Fruit fly (Drosophila melanogaster) whole organism, embryonic: ENCODE results near the gene Hacd1.
A peak's percentile ranks its signal among the peaks of the same experiment; 100 is the strongest.

Source experiments
- B-H2 ChIP-seq: fragments of 200-800 bp; sonication (Bioruptor generic); optimal IDR thresholded peaks from 2 replicates; lab custom pipeline; 2018; ENCODE audit warnings: missing biosample characterization, mild to moderate bottlenecking, missing genetic modification characterization
- BEAF-32 ChIP-seq: fragments of 200-800 bp; sonication (Bioruptor generic); optimal IDR thresholded peaks from 3 replicates; lab custom pipeline; 2017; ENCODE audit warnings: missing biosample characterization, missing genetic modification characterization, mild to moderate bottlenecking, moderate library complexity, missing genetic modification reagents
- CG11085 ChIP-seq: fragments of 200-800 bp; sonication (Bioruptor generic); IDR thresholded peaks from 2 replicates; pipeline ENCODE4 v1.3.6; 2022; ENCODE audit warnings: missing biosample characterization, missing genetic modification characterization
- CG12236 ChIP-seq: fragments of 200-800 bp; sonication (Bioruptor generic); optimal IDR thresholded peaks from 2 replicates; lab custom pipeline; 2016; ENCODE audit warnings: missing biosample characterization, missing genetic modification characterization
- CG12659 ChIP-seq: fragments of 200-800 bp; sonication (Bioruptor generic); optimal IDR thresholded peaks from 3 replicates; lab custom pipeline; 2017; ENCODE audit warnings: mild to moderate bottlenecking, missing biosample characterization, missing genetic modification reagents, missing genetic modification characterization
- CG13287 ChIP-seq: fragments of 200-800 bp; sonication (Bioruptor generic); IDR thresholded peaks from 2 replicates; pipeline ENCODE4 v1.3.6; 2022; ENCODE audit warnings: missing biosample characterization, missing genetic modification characterization; ENCODE audit not compliant: partially characterized antibody
- CG15073 ChIP-seq: fragments of 200-800 bp; sonication (Bioruptor generic); optimal IDR thresholded peaks from 2 replicates; lab custom pipeline; 2016; ENCODE audit warnings: missing biosample characterization, missing genetic modification characterization
- CG1647 ChIP-seq: fragments of 200-800 bp; sonication (Bioruptor generic); optimal IDR thresholded peaks from 3 replicates; lab custom pipeline; 2016; ENCODE audit warnings: missing biosample characterization, missing genetic modification characterization
- CG17385 ChIP-seq: fragments of 200-800 bp; sonication (Bioruptor generic); optimal IDR thresholded peaks from 3 replicates; lab custom pipeline; 2018; ENCODE audit warnings: missing biosample characterization, mild to moderate bottlenecking, missing genetic modification characterization
- CG17829 ChIP-seq: fragments of 200-800 bp; optimal IDR thresholded peaks from 2 replicates; lab custom pipeline; 2019; ENCODE audit warnings: missing biosample characterization, mild to moderate bottlenecking, missing genetic modification characterization, moderate library complexity
- CG2116 ChIP-seq: fragments of 200-800 bp; sonication (Bioruptor generic); optimal IDR thresholded peaks from 3 replicates; lab custom pipeline; 2018; ENCODE audit warnings: missing biosample characterization, mild to moderate bottlenecking, missing genetic modification characterization
- CG2120 ChIP-seq: fragments of 200-800 bp; sonication (Bioruptor generic); optimal IDR thresholded peaks from 3 replicates; lab custom pipeline; 2016; ENCODE audit warnings: missing biosample characterization, missing genetic modification characterization
- CG30020 ChIP-seq: fragments of 200-800 bp; optimal IDR thresholded peaks from 2 replicates; lab custom pipeline; 2019; ENCODE audit warnings: missing biosample characterization, mild to moderate bottlenecking, missing genetic modification characterization, moderate library complexity
- CG31441 ChIP-seq: fragments of 200-800 bp; sonication (Bioruptor generic); IDR thresholded peaks from 2 replicates; pipeline ENCODE4 v1.3.6; 2022; ENCODE audit warnings: missing biosample characterization, missing genetic modification characterization
- CG34376 ChIP-seq: fragments of 200-800 bp; sonication (Bioruptor generic); optimal IDR thresholded peaks from 2 replicates; lab custom pipeline; 2018; ENCODE audit warnings: missing biosample characterization, mild to moderate bottlenecking, missing genetic modification characterization
- CG3995 ChIP-seq: fragments of 200-800 bp; sonication (Bioruptor generic); optimal IDR thresholded peaks from 3 replicates; lab custom pipeline; 2016; ENCODE audit warnings: missing biosample characterization, missing genetic modification characterization
- CG4617 ChIP-seq: fragments of 200-800 bp; sonication (Bioruptor generic); optimal IDR thresholded peaks from 3 replicates; lab custom pipeline; 2016; ENCODE audit warnings: missing biosample characterization, missing genetic modification characterization, borderline replicate concordance
- CG7928 ChIP-seq: fragments of 200-800 bp; sonication (Bioruptor generic); optimal IDR thresholded peaks from 2 replicates; lab custom pipeline; 2017; ENCODE audit warnings: missing biosample characterization, mild to moderate bottlenecking, missing genetic modification characterization
- CG8388 ChIP-seq: fragments of 200-800 bp; sonication (Bioruptor generic); optimal IDR thresholded peaks from 2 replicates; lab custom pipeline; 2019; ENCODE audit warnings: missing biosample characterization, mild to moderate bottlenecking, missing genetic modification characterization, moderate library complexity
- CG9215 ChIP-seq: fragments of 200-800 bp; sonication (Bioruptor generic); IDR thresholded peaks from 2 replicates; pipeline ENCODE4 v1.3.6; 2022; ENCODE audit warnings: missing biosample characterization, missing genetic modification characterization
- Dref ChIP-seq: fragments of 200-800 bp; sonication (Bioruptor generic); IDR thresholded peaks from 2 replicates; pipeline ENCODE4 v1.3.6; 2022; ENCODE audit warnings: missing biosample characterization, missing genetic modification characterization
- Ets97D ChIP-seq: fragments of 200-800 bp; sonication (Bioruptor generic); optimal IDR thresholded peaks from 3 replicates; lab custom pipeline; 2016; ENCODE audit warnings: missing biosample characterization, missing genetic modification characterization
- Fer1 ChIP-seq: fragments of 200-800 bp; sonication (Bioruptor generic); optimal IDR thresholded peaks from 2 replicates; lab custom pipeline; 2017; ENCODE audit warnings: missing biosample characterization, mild to moderate bottlenecking, missing genetic modification characterization
- Fer3 ChIP-seq: fragments of 200-800 bp; sonication (Bioruptor generic); optimal IDR thresholded peaks from 2 replicates; lab custom pipeline; 2018; ENCODE audit warnings: missing biosample characterization, mild to moderate bottlenecking, missing genetic modification characterization, moderate library complexity
- HmgD ChIP-seq: fragments of 200-800 bp; sonication (Bioruptor generic); optimal IDR thresholded peaks from 3 replicates; lab custom pipeline; 2016; ENCODE audit warnings: missing biosample characterization, missing genetic modification characterization
- Hmr ChIP-seq: fragments of 200-800 bp; sonication (Bioruptor generic); optimal IDR thresholded peaks from 3 replicates; lab custom pipeline; 2017; ENCODE audit warnings: mild to moderate bottlenecking, missing biosample characterization, missing genetic modification reagents, missing genetic modification characterization
- MBD-R2 ChIP-seq: fragments of 200-800 bp; sonication (Bioruptor generic); IDR thresholded peaks from 2 replicates; pipeline ENCODE4 v1.3.6; 2022; ENCODE audit warnings: missing biosample characterization, missing genetic modification characterization
- MESR4 ChIP-seq: fragments of 200-800 bp; sonication (Bioruptor generic); optimal IDR thresholded peaks from 2 replicates; lab custom pipeline; 2018; ENCODE audit warnings: missing biosample characterization, mild to moderate bottlenecking, missing genetic modification characterization, moderate library complexity
- Med ChIP-seq: fragments of 200-800 bp; sonication (Bioruptor generic); peaks from one replicate; lab custom pipeline; 2016; ENCODE audit warnings: missing biosample characterization, missing genetic modification characterization, mild to moderate bottlenecking, inconsistent platforms, moderate library complexity
- Myb ChIP-seq: fragments of 200-800 bp; sonication (Bioruptor generic); optimal IDR thresholded peaks from 2 replicates; lab custom pipeline; 2016; ENCODE audit warnings: missing biosample characterization, missing genetic modification characterization
- Opbp ChIP-seq: fragments of 200-800 bp; sonication (Bioruptor generic); IDR thresholded peaks from 3 replicates; pipeline ENCODE4 v1.3.6; 2022; ENCODE audit warnings: missing biosample characterization, missing genetic modification characterization; ENCODE audit not compliant: partially characterized antibody
- Sry-β ChIP-seq: fragments of 200-800 bp; sonication (Bioruptor generic); optimal IDR thresholded peaks from 2 replicates; lab custom pipeline; 2018; ENCODE audit warnings: missing biosample characterization, mild to moderate bottlenecking, missing genetic modification characterization, moderate library complexity
- bbx ChIP-seq: fragments of 200-800 bp; sonication (Bioruptor generic); IDR thresholded peaks from 2 replicates; pipeline ENCODE4 v1.3.6; 2022; ENCODE audit warnings: missing biosample characterization, missing genetic modification characterization; ENCODE audit not compliant: partially characterized antibody
- bigmax ChIP-seq: fragments of 200-800 bp; sonication (Bioruptor generic); optimal IDR thresholded peaks from 2 replicates; lab custom pipeline; 2018; ENCODE audit warnings: missing biosample characterization, mild to moderate bottlenecking, missing genetic modification characterization
- caup ChIP-seq: fragments of 200-800 bp; sonication (Bioruptor generic); optimal IDR thresholded peaks from 3 replicates; lab custom pipeline; 2017; ENCODE audit warnings: missing biosample characterization, mild to moderate bottlenecking, missing genetic modification characterization, moderate library complexity; ENCODE audit not compliant: severe bottlenecking
- gfzf ChIP-seq: fragments of 200-800 bp; sonication (Bioruptor generic); optimal IDR thresholded peaks from 2 replicates; lab custom pipeline; 2016; ENCODE audit warnings: missing biosample characterization, mild to moderate bottlenecking, missing genetic modification characterization, moderate library complexity
- nmo ChIP-seq: fragments of 200-800 bp; sonication (Bioruptor generic); optimal IDR thresholded peaks from 2 replicates; lab custom pipeline; 2018; ENCODE audit warnings: missing biosample characterization, mild to moderate bottlenecking, missing genetic modification characterization, moderate library complexity
- phol ChIP-seq: fragments of 200-800 bp; sonication (Bioruptor generic); optimal IDR thresholded peaks from 3 replicates; lab custom pipeline; 2018; ENCODE audit warnings: missing biosample characterization, mild to moderate bottlenecking, missing genetic modification characterization, moderate library complexity
- pnt ChIP-seq: fragments of 200-800 bp; sonication (Bioruptor generic); optimal IDR thresholded peaks from 3 replicates; lab custom pipeline; 2016; ENCODE audit warnings: missing biosample characterization, missing genetic modification characterization
- pum ChIP-seq: fragments of 200-800 bp; sonication (Bioruptor generic); optimal IDR thresholded peaks from 2 replicates; lab custom pipeline; 2016; ENCODE audit warnings: missing biosample characterization, missing genetic modification characterization
- ro ChIP-seq: fragments of 200-800 bp; sonication (Bioruptor generic); IDR thresholded peaks from 2 replicates; pipeline ENCODE4 v1.3.6; 2022; ENCODE audit warnings: missing biosample characterization, missing genetic modification characterization
- scrt ChIP-seq: fragments of 200-800 bp; sonication (Bioruptor generic); optimal IDR thresholded peaks from 2 replicates; lab custom pipeline; 2018; ENCODE audit warnings: missing biosample characterization, mild to moderate bottlenecking, missing genetic modification characterization, moderate library complexity
- sens ChIP-seq: fragments of 200-800 bp; sonication (Bioruptor generic); peaks from one replicate; lab custom pipeline; 2016; ENCODE audit warnings: missing biosample characterization, missing genetic modification characterization
- stwl ChIP-seq: fragments of 200-800 bp; sonication (Bioruptor generic); optimal IDR thresholded peaks from 3 replicates; lab custom pipeline; 2018; ENCODE audit warnings: missing biosample characterization, mild to moderate bottlenecking, missing genetic modification characterization, moderate library complexity
- sug ChIP-seq: fragments of 200-800 bp; optimal IDR thresholded peaks from 2 replicates; lab custom pipeline; 2019; ENCODE audit warnings: missing biosample characterization, mild to moderate bottlenecking, missing genetic modification characterization, moderate library complexity
- tna ChIP-seq: fragments of 200-800 bp; sonication (Bioruptor generic); IDR thresholded peaks from 2 replicates; pipeline ENCODE4 v1.3.6; 2022; ENCODE audit warnings: missing biosample characterization, missing genetic modification characterization; ENCODE audit not compliant: partially characterized antibody
- tx ChIP-seq: fragments of 200-800 bp; sonication (Bioruptor generic); optimal IDR thresholded peaks from 2 replicates; lab custom pipeline; 2016; ENCODE audit warnings: missing biosample characterization, missing genetic modification characterization

Hacd1 gene

dm6 chr2L:12044613-12045350 is 42.7 kb upstream of the Hacd1 start, which contains the start of gene CG6785 (continued):
- TF ChIP-seq CG1647, result peak; percentile 75
- TF ChIP-seq scrt (GFP tag; lab: Kevin White, UChicago), result peak; percentile 74
- peak; percentile 90 for TF ChIP-seq Hmr (GFP tag; lab: Kevin White, UChicago)
- no peak for TF ChIP-seq CG11085
- peak; percentile 66 for TF ChIP-seq CG31441

dm6 chr2L:12040510-12040909 is 38.4 kb upstream of the Hacd1 start, which contains the start of gene CG6766:
Gene CG6766 (minus strand): TSS chr2L:12040689.
- TF ChIP-seq phol (tag; lab: Kevin White, UChicago) (peak; percentile 9), tna (GFP tag; lab: Robert Waterston, UW) (no peak), sens (GFP tag; lab: Kevin White, UChicago) (peak; percentile 73), Fer3 (tag; lab: Kevin White, UChicago) (no peak), CG34376 (GFP tag; lab: Kevin White, UChicago) (peak; percentile 9), caup (GFP tag; lab: Kevin White, UChicago) (no peak), CG3995 (GFP tag; lab: Kevin White, UChicago) (peak; percentile 2), Myb (GFP tag; lab: Kevin White, UChicago) (peak; percentile 87), Sry-β (GFP tag; lab: Kevin White, UChicago) (peak; percentile 91), nmo (GFP tag; lab: Kevin White, UChicago) (peak; percentile 52), Dref (peak; percentile 58), CG12659 (GFP tag; lab: Kevin White, UChicago) (peak; percentile 31), stwl (tag; lab: Kevin White, UChicago) (peak; percentile 73), pnt (no peak), BEAF-32 (peak; percentile 52), ro (GFP tag; lab: Robert Waterston, UW) (no peak), B-H2 (GFP tag; lab: Kevin White, UChicago) (peak; percentile 34), CG2120 (GFP tag; lab: Kevin White, UChicago) (peak; percentile 32), CG7928 (GFP tag; lab: Kevin White, UChicago) (no peak), CG9215 (GFP tag; lab: Robert Waterston, UW) (no peak), CG4617 (GFP tag; lab: Kevin White, UChicago) (peak; percentile 65), MESR4 (GFP tag; lab: Kevin White, UChicago) (peak; percentile 60), Fer1 (GFP tag; lab: Kevin White, UChicago) (no peak), tx (GFP tag; lab: Kevin White, UChicago) (no peak), CG8388 (GFP tag; lab: Kevin White, UChicago) (no peak), pum (GFP tag; lab: Kevin White, UChicago) (no peak), CG12236 (GFP tag; lab: Kevin White, UChicago) (no peak), sug (tag; lab: Kevin White, UChicago) (peak; percentile 19), CG17385 (GFP tag; lab: Kevin White, UChicago) (peak; percentile 99), CG15073 (peak; percentile 41), CG17829 (tag; lab: Kevin White, UChicago) (peak; percentile 4), HmgD (GFP tag; lab: Kevin White, UChicago) (peak; percentile 28), gfzf (GFP tag; lab: Kevin White, UChicago) (peak; percentile 27), Ets97D (GFP tag; lab: Kevin White, UChicago) (peak; percentile 3), CG13287 (peak; percentile 48; the same call in 1 of the 2 replicates), bbx (peak; percentile 35; the same call in 1 of the 2 replicates), bigmax (GFP tag; lab: Kevin White, UChicago) (peak; percentile 24), MBD-R2 (GFP tag; lab: Robert Waterston, UW) (peak; percentile 96), Opbp (GFP tag; lab: Robert Waterston, UW) (peak; percentile 23; the same call in 2 of the 3 replicates), CG2116 (GFP tag; lab: Kevin White, UChicago) (peak; percentile 32), Med (GFP tag; lab: Kevin White, UChicago) (peak; percentile 48), CG30020 (tag; lab: Kevin White, UChicago) (peak; percentile 6)
